Worm (Caenorhabditis elegans) whole organism, midembryonic: ENCODE data around the gene Y39F10C.1.

Experiments
- T22C8.4 ChIP-seq: fragments of 200-800 bp; sonication (Bioruptor generic); IDR thresholded peaks from 2 replicates; pipeline ENCODE4 v1.3.6; 2022; ENCODE audit warnings: missing genetic modification characterization, missing compliant biosample characterization
- cog-1 ChIP-seq: sonication (generic microtip); optimal IDR thresholded peaks from 2 replicates; lab custom pipeline; 2016; ENCODE audit warnings: missing genetic modification characterization, missing compliant biosample characterization
- flt-1 ChIP-seq: fragments of 200-800 bp; sonication (Bioruptor generic); IDR thresholded peaks from 2 replicates; pipeline ENCODE4 v1.3.6; 2022; ENCODE audit warnings: missing genetic modification characterization, missing compliant biosample characterization
- klf-2 ChIP-seq: fragments of 200-800 bp; sonication (Bioruptor generic); conservative IDR thresholded peaks from 2 replicates; pipeline ENCODE4 v1.3.6; 2022; ENCODE audit warnings: missing genetic modification reagents, missing genetic modification characterization, missing compliant biosample characterization
- med-1 ChIP-seq: sonication (generic microtip); optimal IDR thresholded peaks from 2 replicates; lab custom pipeline; 2017; ENCODE audit warnings: missing genetic modification characterization, mild to moderate bottlenecking, missing compliant biosample characterization, antibody characterized with exemption, missing genetic modification reagents; ENCODE audit not compliant: insufficient read depth
- ref-1 ChIP-seq: fragments of 200-800 bp; sonication (Bioruptor generic); conservative IDR thresholded peaks from 2 replicates; pipeline ENCODE4 v1.3.6; 2022; ENCODE audit warnings: missing genetic modification reagents, missing genetic modification characterization, missing compliant biosample characterization
- tab-1 ChIP-seq: fragments of 200-800 bp; sonication (Bioruptor generic); IDR thresholded peaks from 2 replicates; pipeline ENCODE4 v1.3.6; 2022; ENCODE audit warnings: missing genetic modification characterization, missing compliant biosample characterization
- ztf-23 ChIP-seq: fragments of 200-800 bp; sonication (Bioruptor generic); IDR thresholded peaks from 2 replicates; pipeline ENCODE4 v1.3.6; 2022; ENCODE audit warnings: missing genetic modification reagents, missing genetic modification characterization, missing compliant biosample characterization
- ztf-29 ChIP-seq: fragments of 200-800 bp; sonication (Bioruptor generic); IDR thresholded peaks from 2 replicates; pipeline ENCODE4 v1.3.6; 2022; ENCODE audit warnings: missing genetic modification reagents, missing genetic modification characterization, missing compliant biosample characterization

Gene Y39F10C.1

ce11 chrII:683467-683866 lies 8.1 kb downstream of the Y39F10C.1 start, which contains the start of gene T02H6.6:
Gene T02H6.6, plus strand, starts transcription at chrII:683767.
- TF ChIP-seq klf-2 (no peak), T22C8.4 (no peak), ztf-29 (GFP tag; lab: Robert Waterston, UW) (no peak), ref-1 (no peak), flt-1 (no peak), cog-1 (tag; lab: Kevin White, UChicago) (no peak), ztf-23 (GFP tag; lab: Robert Waterston, UW) (no peak), med-1 (GFP tag; lab: Kevin White, UChicago) (no peak), tab-1 (GFP tag; lab: Robert Waterston, UW) (no peak)

ce11 chrII:684811-685210 lies 9.4 kb downstream of the Y39F10C.1 start, which contains the start of gene T02H6.5:
Gene T02H6.5, plus strand, starts transcription at chrII:685111.
- no peak for TF ChIP-seq ref-1
- no peak for TF ChIP-seq ztf-23 (GFP tag; lab: Robert Waterston, UW)
- no peak for TF ChIP-seq cog-1 (tag; lab: Kevin White, UChicago)
- TF ChIP-seq flt-1: no peak
- TF ChIP-seq ztf-29 (GFP tag; lab: Robert Waterston, UW): no peak

- TF ChIP-seq cog-1 (tag; lab: Kevin White, UChicago) (no peak), klf-2 (no peak), ztf-29 (GFP tag; lab: Robert Waterston, UW) (no peak), ztf-23 (GFP tag; lab: Robert Waterston, UW) (no peak)
These were observed 14.3 kb downstream of the Y39F10C.1 start, which contains the start of gene T02H6.4 for ce11 chrII:689749-690148. Gene T02H6.4, plus strand, starts transcription at chrII:690049.

ce11 chrII:691550-691949 lies 16.1 kb downstream of the Y39F10C.1 start, which contains the start of gene T02H6.3:
Gene T02H6.3, plus strand, starts transcription at chrII:691850.
- TF ChIP-seq cog-1 (tag; lab: Kevin White, UChicago) (no peak), med-1 (GFP tag; lab: Kevin White, UChicago) (no peak), flt-1 (no peak), ref-1 (no peak), tab-1 (GFP tag; lab: Robert Waterston, UW) (no peak), T22C8.4 (no peak)

- TF ChIP-seq T22C8.4: peak; percentile 34; the same call in 1 of the 2 replicates
- TF ChIP-seq tab-1 (GFP tag; lab: Robert Waterston, UW): peak; percentile 80
- TF ChIP-seq ref-1: 0 out of 2 replicates have a peak, but pooled peaks have one; percentile 28
- peak; percentile 41; the same call in 1 of the 2 replicates for TF ChIP-seq ztf-23 (GFP tag; lab: Robert Waterston, UW)
These were observed 19.7 kb downstream of the Y39F10C.1 start for ce11 chrII:695079-695478.

ce11 chrII:696776-697532 lies 21.6 kb downstream of the Y39F10C.1 start:
- TF ChIP-seq flt-1: peak; percentile 69
- TF ChIP-seq klf-2: peak; percentile 66
- peak; percentile 75 for TF ChIP-seq T22C8.4
- TF ChIP-seq ztf-29 (GFP tag; lab: Robert Waterston, UW): peak; percentile 23; the same call in 1 of the 2 replicates
- peak; percentile 59 for TF ChIP-seq ref-1
- TF ChIP-seq tab-1 (GFP tag; lab: Robert Waterston, UW): peak; percentile 81

ce11 chrII:698453-698852 lies 23.1 kb downstream of the Y39F10C.1 start:
- peak; percentile 48; the same call in 1 of the 2 replicates for TF ChIP-seq ztf-23 (GFP tag; lab: Robert Waterston, UW)
- 0 out of 2 replicates have a peak, but pooled peaks have one; percentile 45 for TF ChIP-seq tab-1 (GFP tag; lab: Robert Waterston, UW)

- TF ChIP-seq klf-2 (no peak), cog-1 (tag; lab: Kevin White, UChicago) (no peak), ztf-23 (GFP tag; lab: Robert Waterston, UW) (no peak), T22C8.4 (no peak), flt-1 (no peak), tab-1 (GFP tag; lab: Robert Waterston, UW) (no peak), ref-1 (no peak), med-1 (GFP tag; lab: Kevin White, UChicago) (no peak), ztf-29 (GFP tag; lab: Robert Waterston, UW) (no peak)
These were observed 25.6 kb downstream of the Y39F10C.1 start, which contains the start of gene T02H6.11 for ce11 chrII:701025-701370. Gene T02H6.11, minus strand, starts transcription at chrII:701125.

ce11 chrII:701371-702139 lies 26.2 kb downstream of the Y39F10C.1 start, which contains the start of gene thoc-1:
Gene thoc-1, plus strand, starts transcription at chrII:702107.
- TF ChIP-seq med-1 (GFP tag; lab: Kevin White, UChicago) (no peak), T22C8.4 (no peak), ztf-29 (GFP tag; lab: Robert Waterston, UW) (no peak), cog-1 (tag; lab: Kevin White, UChicago) (no peak), ref-1 (no peak), ztf-23 (GFP tag; lab: Robert Waterston, UW) (no peak), klf-2 (no peak), flt-1 (no peak), tab-1 (GFP tag; lab: Robert Waterston, UW) (no peak)

- no peak for TF ChIP-seq klf-2
- TF ChIP-seq tab-1 (GFP tag; lab: Robert Waterston, UW): no peak
- no peak for TF ChIP-seq ztf-23 (GFP tag; lab: Robert Waterston, UW)
- TF ChIP-seq cog-1 (tag; lab: Kevin White, UChicago): no peak
- no peak for TF ChIP-seq ztf-29 (GFP tag; lab: Robert Waterston, UW)
- TF ChIP-seq ref-1: no peak
- no peak for TF ChIP-seq flt-1
- no peak for TF ChIP-seq med-1 (GFP tag; lab: Kevin White, UChicago)
- no peak for TF ChIP-seq T22C8.4
These were observed 33.7 kb downstream of the Y39F10C.1 start, which contains the start of gene T02H6.1 for ce11 chrII:709081-709480. Gene T02H6.1, plus strand, starts transcription at chrII:709381.
